Worm (Caenorhabditis elegans) whole organism, L4 larva: ENCODE measurements around the gene xbx-5.

ENCODE experiments used
- F37D6.2 ChIP-seq: sonication (generic microtip); optimal IDR thresholded peaks from 2 replicates; lab custom pipeline; 2016; ENCODE audit warnings: mild to moderate bottlenecking, missing genetic modification characterization, missing compliant biosample characterization
- T20F7.1 ChIP-seq: fragments of 200-800 bp; sonication (Bioruptor generic); optimal IDR thresholded peaks from 2 replicates; lab custom pipeline; 2018; ENCODE audit warnings: mild to moderate bottlenecking, missing genetic modification characterization, missing compliant biosample characterization
- Y75B8A.6 ChIP-seq: fragments of 200-800 bp; sonication (Bioruptor generic); IDR thresholded peaks from 2 replicates; pipeline ENCODE4 v1.3.6; 2022; ENCODE audit warnings: missing genetic modification reagents, missing genetic modification characterization, missing compliant biosample characterization
- aha-1 ChIP-seq: fragments of 150-350 bp; peaks from one replicate; lab custom pipeline; 2014; ENCODE audit warnings: missing biosample characterization, missing genetic modification characterization
- attf-4 ChIP-seq: sonication (generic microtip); optimal IDR thresholded peaks from 3 replicates; lab custom pipeline; 2017; ENCODE audit warnings: missing biosample characterization, missing genetic modification characterization
- ceh-28 ChIP-seq: fragments of 150-350 bp; optimal IDR thresholded peaks from 2 replicates; lab custom pipeline; 2014; ENCODE audit warnings: missing biosample characterization, missing genetic modification reagents, missing genetic modification characterization
- ceh-32 ChIP-seq: sonication (generic microtip); optimal IDR thresholded peaks from 2 replicates; lab custom pipeline; 2016; ENCODE audit warnings: mild to moderate bottlenecking, missing genetic modification characterization, missing compliant biosample characterization; ENCODE audit not compliant: poor library complexity
- ces-1 ChIP-seq: fragments of 150-350 bp; sonication (generic microtip); optimal IDR thresholded peaks from 4 replicates; lab custom pipeline; 2014; ENCODE audit warnings: missing biosample characterization, missing genetic modification reagents, missing genetic modification characterization
- daf-12 ChIP-seq: fragments of 150-350 bp; optimal IDR thresholded peaks from 2 replicates; lab custom pipeline; 2014; ENCODE audit warnings: missing biosample characterization, missing genetic modification reagents, missing genetic modification characterization
- daf-16 ChIP-seq, 3 experiments: sonication (generic microtip); optimal IDR thresholded peaks; 2 replicates each; lab custom pipeline; 2016 to 2017; ENCODE audit warnings: missing genetic modification characterization in 3 of 3, missing genetic modification reagents in 3 of 3, mild to moderate bottlenecking in 2 of 3, missing compliant biosample characterization in 2 of 3, missing biosample characterization in 1 of 3, moderate library complexity in 1 of 3
- daf-19 ChIP-seq: fragments of 200-800 bp; sonication (Bioruptor generic); conservative IDR thresholded peaks from 2 replicates; pipeline ENCODE4 v1.3.6; 2022; ENCODE audit warnings: missing genetic modification characterization, missing compliant biosample characterization
- dmd-6 ChIP-seq: fragments of 200-800 bp; sonication (Bioruptor generic); IDR thresholded peaks from 2 replicates; pipeline ENCODE4 v1.3.6; 2022; ENCODE audit warnings: missing genetic modification reagents, missing genetic modification characterization, missing compliant biosample characterization
- dmd-9 ChIP-seq: fragments of 200-800 bp; sonication (Bioruptor generic); IDR thresholded peaks from 2 replicates; pipeline ENCODE4 v1.3.6; 2022; ENCODE audit warnings: missing genetic modification reagents, missing genetic modification characterization, missing compliant biosample characterization
- dve-1 ChIP-seq: sonication (generic microtip); optimal IDR thresholded peaks from 2 replicates; lab custom pipeline; 2017; ENCODE audit warnings: antibody characterized with exemption, mild to moderate bottlenecking, missing genetic modification characterization, missing compliant biosample characterization; ENCODE audit not compliant: insufficient read depth
- egl-27 ChIP-seq: sonication (generic microtip); optimal IDR thresholded peaks from 3 replicates; lab custom pipeline; 2017; ENCODE audit warnings: missing biosample characterization, missing genetic modification reagents, missing genetic modification characterization
- fos-1 ChIP-seq: fragments of 150-350 bp; optimal IDR thresholded peaks from 2 replicates; lab custom pipeline; 2014; ENCODE audit warnings: missing biosample characterization, missing genetic modification characterization
- gei-8 ChIP-seq: fragments of 200-800 bp; sonication (Bioruptor generic); optimal IDR thresholded peaks from 2 replicates; lab custom pipeline; 2018; ENCODE audit warnings: mild to moderate bottlenecking, missing genetic modification characterization, missing compliant biosample characterization
- hif-1 ChIP-seq, 2 experiments: sonication (generic microtip); optimal IDR thresholded peaks; 2 replicates each; lab custom pipeline; 2016 to 2017; ENCODE audit warnings: missing compliant biosample characterization in 2 of 2, missing genetic modification characterization in 2 of 2, missing genetic modification reagents in 2 of 2, missing genotype in 2 of 2, mild to moderate bottlenecking in 1 of 2
- hlh-11 ChIP-seq: fragments of 200-800 bp; sonication (Bioruptor generic); optimal IDR thresholded peaks from 2 replicates; lab custom pipeline; 2018; ENCODE audit warnings: mild to moderate bottlenecking, missing genetic modification characterization, missing compliant biosample characterization
- hlh-30 ChIP-seq: sonication (generic microtip); optimal IDR thresholded peaks from 2 replicates; lab custom pipeline; 2017; ENCODE audit warnings: antibody characterized with exemption, mild to moderate bottlenecking, missing genetic modification characterization, missing compliant biosample characterization; ENCODE audit not compliant: insufficient read depth
- jun-1 ChIP-seq: fragments of 150-350 bp; optimal IDR thresholded peaks from 2 replicates; lab custom pipeline; 2014; ENCODE audit warnings: missing biosample characterization, missing genetic modification reagents, missing genetic modification characterization
- lim-7 ChIP-seq: fragments of 200-800 bp; sonication (Bioruptor generic); IDR thresholded peaks from 2 replicates; pipeline ENCODE4 v1.3.6; 2022; ENCODE audit warnings: missing genetic modification characterization, missing compliant biosample characterization
- lin-29 ChIP-seq: fragments of 200-800 bp; sonication (Bioruptor generic); IDR thresholded peaks from 2 replicates; pipeline ENCODE4 v1.3.6; 2022; ENCODE audit warnings: missing genetic modification reagents, missing genetic modification characterization, missing compliant biosample characterization
- lsy-2 ChIP-seq, 2 experiments: fragments of 150-350 bp in 1 of 2; sonication (generic microtip) in 1 of 2; optimal IDR thresholded peaks; 2 replicates each; lab custom pipeline; 2014 to 2017; ENCODE audit warnings: missing biosample characterization in 2 of 2, missing genetic modification characterization in 2 of 2
- mdl-1 ChIP-seq, 2 experiments: fragments of 150-350 bp in 1 of 2; sonication (generic microtip) in 1 of 2; optimal IDR thresholded peaks; 2 replicates each; lab custom pipeline; 2014 to 2017; ENCODE audit warnings: missing biosample characterization in 2 of 2, missing genetic modification characterization in 2 of 2
- mep-1 ChIP-seq: fragments of 150-350 bp; sonication (generic microtip); optimal IDR thresholded peaks from 3 replicates; lab custom pipeline; 2014; ENCODE audit warnings: missing biosample characterization, missing genetic modification characterization
- mes-2 ChIP-seq: sonication (generic microtip); optimal IDR thresholded peaks from 2 replicates; lab custom pipeline; 2016; ENCODE audit warnings: missing genotype, mild to moderate bottlenecking, missing genetic modification characterization, missing compliant biosample characterization; ENCODE audit not compliant: poor library complexity, severe bottlenecking
- nhr-10 ChIP-seq: fragments of 150-350 bp; optimal IDR thresholded peaks from 2 replicates; lab custom pipeline; 2014; ENCODE audit warnings: missing biosample characterization, missing genetic modification characterization
- nhr-11 ChIP-seq: fragments of 150-350 bp; optimal IDR thresholded peaks from 2 replicates; lab custom pipeline; 2014; ENCODE audit warnings: missing biosample characterization, missing genetic modification characterization
- nhr-25 ChIP-seq: sonication (generic microtip); optimal IDR thresholded peaks from 2 replicates; lab custom pipeline; 2017; ENCODE audit warnings: missing genetic modification characterization, mild to moderate bottlenecking, missing compliant biosample characterization, antibody characterized with exemption, moderate library complexity, borderline replicate concordance; ENCODE audit not compliant: insufficient read depth
- nhr-28 ChIP-seq: fragments of 150-350 bp; optimal IDR thresholded peaks from 2 replicates; lab custom pipeline; 2014; ENCODE audit warnings: missing biosample characterization, missing genetic modification characterization
- nhr-41 ChIP-seq: fragments of 200-800 bp; sonication (Bioruptor generic); IDR thresholded peaks from 2 replicates; pipeline ENCODE4 v1.3.6; 2022; ENCODE audit warnings: missing genetic modification reagents, missing genetic modification characterization, missing compliant biosample characterization
- nhr-48 ChIP-seq: sonication (generic microtip); optimal IDR thresholded peaks from 2 replicates; lab custom pipeline; 2016; ENCODE audit warnings: mild to moderate bottlenecking, missing genetic modification characterization, missing compliant biosample characterization
- nhr-77 ChIP-seq: fragments of 150-350 bp; optimal IDR thresholded peaks from 2 replicates; lab custom pipeline; 2014; ENCODE audit warnings: missing biosample characterization, missing genetic modification characterization
- php-3 ChIP-seq: fragments of 200-800 bp; sonication (Bioruptor generic); IDR thresholded peaks from 2 replicates; pipeline ENCODE4 v1.3.6; 2022; ENCODE audit warnings: missing genetic modification reagents, missing genetic modification characterization, missing compliant biosample characterization
- pqm-1 ChIP-seq: sonication (generic microtip); optimal IDR thresholded peaks from 2 replicates; lab custom pipeline; 2017; ENCODE audit warnings: missing biosample characterization, missing genetic modification characterization
- saeg-2 ChIP-seq: fragments of 200-800 bp; sonication (Bioruptor generic); IDR thresholded peaks from 2 replicates; pipeline ENCODE4 v1.3.6; 2022; ENCODE audit warnings: missing genetic modification reagents, missing genetic modification characterization, missing compliant biosample characterization
- tag-97 ChIP-seq: fragments of 200-800 bp; sonication (Bioruptor generic); IDR thresholded peaks from 2 replicates; pipeline ENCODE4 v1.3.6; 2022; ENCODE audit warnings: missing genetic modification characterization, missing compliant biosample characterization
- tra-1 ChIP-seq: fragments of 200-800 bp; sonication (Bioruptor generic); IDR thresholded peaks from 2 replicates; pipeline ENCODE4 v1.3.6; 2022; ENCODE audit warnings: missing genetic modification reagents, missing genetic modification characterization, missing compliant biosample characterization
- unc-39 ChIP-seq: sonication (generic microtip); optimal IDR thresholded peaks from 2 replicates; lab custom pipeline; 2017; ENCODE audit warnings: missing biosample characterization, missing genetic modification characterization
- unc-62 ChIP-seq, 3 experiments: fragments of 150-350 bp in 1 of 3; sonication (generic microtip); optimal IDR thresholded peaks in 2 of 3; peaks in 1 of 3; 1 replicate in 1 of 3; 2 replicates in 2 of 3; lab custom pipeline; 2014 to 2017; ENCODE audit warnings: missing biosample characterization in 3 of 3, missing genetic modification characterization in 3 of 3, missing genetic modification reagents in 3 of 3, missing genotype in 1 of 3
- zip-2 ChIP-seq: fragments of 150-350 bp; optimal IDR thresholded peaks from 2 replicates; lab custom pipeline; 2014; ENCODE audit warnings: missing biosample characterization, missing genetic modification characterization

xbx-5 gene

ce11 chrIII:3839635-3840034 is 35.4 kb upstream of the xbx-5 start, which contains the start of gene cyp-25A3:
Gene cyp-25A3 (minus strand): TSS chrIII:3839735.
- TF ChIP-seq egl-27 (tag; lab: Kevin White, UChicago) (no peak), nhr-28 (tag; lab: Kevin White, UChicago) (peak; percentile 79)

ce11 chrIII:3834800-3835271 is 30.6 kb upstream of the xbx-5 start, which contains the start of gene cyp-25A2:
Gene cyp-25A2 (plus strand): TSS chrIII:3835221.
- TF ChIP-seq lim-7 (no peak), php-3 (GFP tag; lab: Robert Waterston, UW) (peak; percentile 80), mep-1 (no peak), nhr-10 (tag; lab: Kevin White, UChicago) (no peak), lsy-2 (tag; optimal IDR thresholded peaks at IDR 0.05; lab: Kevin White, UChicago) (peak in 1 of 2 experiments; percentile 13), dmd-9 (GFP tag; lab: Robert Waterston, UW) (no peak), pqm-1 (tag; lab: Kevin White, UChicago) (peak; percentile 86), F37D6.2 (tag; lab: Kevin White, UChicago) (no peak), hlh-11 (tag; lab: Kevin White, UChicago) (peak; percentile 69), daf-16 (GFP tag; optimal IDR thresholded peaks at IDR 0.05; lab: Kevin White, UChicago) (no peak), daf-16 (tag; optimal IDR thresholded peaks at IDR 0.05; lab: Kevin White, UChicago) (peak; percentile 91), dve-1 (tag; lab: Kevin White, UChicago) (peak; percentile 76), nhr-77 (tag; lab: Kevin White, UChicago) (peak; percentile 68), T20F7.1 (no peak), hlh-30 (peak; percentile 8), dmd-6 (GFP tag; lab: Robert Waterston, UW) (peak; percentile 73), saeg-2 (GFP tag; lab: Robert Waterston, UW) (no peak), nhr-28 (tag; lab: Kevin White, UChicago) (peak; percentile 74)

ce11 chrIII:3832291-3832690 is 28.0 kb upstream of the xbx-5 start, which contains the start of gene cyp-25A1:
Gene cyp-25A1 (plus strand): TSS chrIII:3832591.
- no peak for TF ChIP-seq nhr-25 (tag; lab: Kevin White, UChicago)
- TF ChIP-seq mes-2 = no peak
- peak; percentile 12 for TF ChIP-seq nhr-28 (tag; lab: Kevin White, UChicago)
- TF ChIP-seq nhr-41 = no peak
- TF ChIP-seq ceh-32 = no peak
- TF ChIP-seq nhr-48 (tag; lab: Kevin White, UChicago) = no peak
- no peak for TF ChIP-seq hlh-11 (tag; lab: Kevin White, UChicago)
- no peak for TF ChIP-seq hif-1 (tag; optimal IDR thresholded peaks at IDR 0.05; lab: Kevin White, UChicago)
- no peak for TF ChIP-seq daf-19 (GFP tag; lab: Robert Waterston, UW)
- TF ChIP-seq fos-1 = no peak
- TF ChIP-seq nhr-11 = no peak
- no peak for TF ChIP-seq ceh-28 (tag; lab: Kevin White, UChicago)
- no peak for TF ChIP-seq lim-7
- no peak for TF ChIP-seq ces-1
- TF ChIP-seq daf-16 (GFP tag; optimal IDR thresholded peaks at IDR 0.05; lab: Kevin White, UChicago) = no peak
- peak; percentile 43 for TF ChIP-seq daf-16 (tag; optimal IDR thresholded peaks at IDR 0.05; lab: Kevin White, UChicago)

ce11 chrIII:3831798-3832197 is 27.5 kb upstream of the xbx-5 start:
- TF ChIP-seq unc-62 (GFP tag; optimal IDR thresholded peaks at IDR 0.05 in 1 of 2; lab: Kevin White, UChicago) (peak in 1 of 2 experiments; percentile 91), unc-62 (tag; optimal IDR thresholded peaks at IDR 0.05; lab: Kevin White, UChicago) (no peak), Y75B8A.6 (GFP tag; lab: Robert Waterston, UW) (no peak), nhr-77 (tag; lab: Kevin White, UChicago) (no peak)
- TF ChIP-seq, all 104 proteins: peak for 1

- no peak for TF ChIP-seq T20F7.1
- no peak for TF ChIP-seq attf-4 (tag; lab: Kevin White, UChicago)
- no peak for TF ChIP-seq aha-1 (tag; lab: Kevin White, UChicago)
- no peak for TF ChIP-seq tag-97
- TF ChIP-seq lin-29 (GFP tag; lab: Robert Waterston, UW) = no peak
- no peak for TF ChIP-seq jun-1 (tag; lab: Kevin White, UChicago)
- TF ChIP-seq daf-16 (GFP tag; optimal IDR thresholded peaks at IDR 0.05; lab: Kevin White, UChicago) = no peak
- no peak for TF ChIP-seq daf-16 (tag; optimal IDR thresholded peaks at IDR 0.05; lab: Kevin White, UChicago)
- TF ChIP-seq unc-39 (tag; lab: Kevin White, UChicago) = no peak
- TF ChIP-seq tra-1 = no peak
- no peak for TF ChIP-seq gei-8 (GFP tag; lab: Kevin White, UChicago)
- no peak for TF ChIP-seq mdl-1 (tag; optimal IDR thresholded peaks at IDR 0.05; lab: Kevin White, UChicago)
- TF ChIP-seq zip-2 = no peak
- no peak for TF ChIP-seq daf-12 (tag; lab: Kevin White, UChicago)
These were observed 27.1 kb upstream of the xbx-5 start, which contains the start of gene C36A4.10 for ce11 chrIII:3831381-3831780. Gene C36A4.10 (minus strand): TSS chrIII:3831481.
